In genomic region chrV:15190903-15191302, ce11 we compare ENCODE assay signal across 5 worm cellular contexts.
A peak's percentile ranks its signal among the peaks of the same experiment; 100 is the strongest.
TF ChIP-seq lines count a peak whose summit lies in the region.

TSS of gene Y75B12B.11 (plus strand) at chrV:15191296.

TF ChIP-seq in whole organism, L1 larva, 84 proteins besides CTCF, POLR2A, EP300 and RAD21 (continues in another document):
- peak; percentile 67 for TF ChIP-seq skn-1 (tag; optimal IDR thresholded peaks at IDR 0.05; lab: Kevin White, UChicago)
- peak; percentile 82 for TF ChIP-seq nhr-85 (tag; lab: Kevin White, UChicago)
- peak; percentile 49 for TF ChIP-seq lin-15B (tag; optimal IDR thresholded peaks at IDR 0.05; lab: Kevin White, UChicago)
- TF ChIP-seq swsn-7 (tag; optimal IDR thresholded peaks at IDR 0.05; lab: Kevin White, UChicago), result peak; percentile 70
- peak; percentile 75 for TF ChIP-seq nhr-90 (tag; optimal IDR thresholded peaks at IDR 0.05; lab: Kevin White, UChicago; ENCODE audit: poor library complexity)
- peak; percentile 83 for TF ChIP-seq nhr-47 (tag; optimal IDR thresholded peaks at IDR 0.05; lab: Kevin White, UChicago)
- peak; percentile 69 for TF ChIP-seq C16A3.4 (tag; optimal IDR thresholded peaks at IDR 0.05; lab: Kevin White, UChicago)
- TF ChIP-seq ama-1 (optimal IDR thresholded peaks at IDR 0.05; lab: Kevin White, UChicago), result peak; percentile 86
- peak in 2 of 6 experiments; percentile 46 to 48 for TF ChIP-seq elt-3 (tag; optimal IDR thresholded peaks at IDR 0.05; lab: Kevin White, UChicago)
- no peak for TF ChIP-seq alr-1 (tag; optimal IDR thresholded peaks at IDR 0.05; lab: Kevin White, UChicago; ENCODE audit: borderline replicate concordance)
- peak; percentile 57 to 67 for TF ChIP-seq lsy-2 (tag; optimal IDR thresholded peaks at IDR 0.05; lab: Kevin White, UChicago)
- no peak for TF ChIP-seq ets-5 (GFP tag; IDR thresholded peaks at IDR 0.05; lab: Robert Waterston, UW)
- peak; percentile 57 for TF ChIP-seq elt-2 (tag; optimal IDR thresholded peaks at IDR 0.05; lab: Kevin White, UChicago)
- TF ChIP-seq nhr-76 (tag; optimal IDR thresholded peaks at IDR 0.05; lab: Kevin White, UChicago), result no peak
- TF ChIP-seq ceh-82 (tag; optimal IDR thresholded peaks at IDR 0.05; lab: Kevin White, UChicago), result peak; percentile 33 to 64 (median 37)
- TF ChIP-seq efl-1 (optimal IDR thresholded peaks at IDR 0.05; lab: Kevin White, UChicago), result peak; percentile 57 to 80
- TF ChIP-seq efl-1 (GFP tag; optimal IDR thresholded peaks at IDR 0.05 in 1 of 2; lab: Kevin White, UChicago), result peak; percentile 72 to 98
- TF ChIP-seq hpl-2 (GFP tag; optimal IDR thresholded peaks at IDR 0.05; lab: Kevin White, UChicago), result peak; percentile 11

TF ChIP-seq in whole organism, L3 larva, 47 proteins besides CTCF, POLR2A, EP300 and RAD21 (continues in another document):
- no peak for TF ChIP-seq elt-1 (tag; optimal IDR thresholded peaks at IDR 0.05; lab: Kevin White, UChicago)
- no peak for TF ChIP-seq snpc-4 (tag; optimal IDR thresholded peaks at IDR 0.05; lab: Kevin White, UChicago)
- TF ChIP-seq fos-1 (tag; optimal IDR thresholded peaks at IDR 0.05; lab: Kevin White, UChicago), result peak; percentile 61
- TF ChIP-seq daf-12 (tag; optimal IDR thresholded peaks at IDR 0.05; lab: Kevin White, UChicago), result no peak
- TF ChIP-seq ztf-4 (tag; optimal IDR thresholded peaks at IDR 0.05; lab: Kevin White, UChicago), result peak; percentile 72
- TF ChIP-seq nfya-1 (tag; optimal IDR thresholded peaks at IDR 0.05; lab: Kevin White, UChicago; ENCODE audit: insufficient read depth), result peak; percentile 71
- peak; percentile 87 for TF ChIP-seq lsy-12 (tag; optimal IDR thresholded peaks at IDR 0.05; lab: Kevin White, UChicago)
- no peak for TF ChIP-seq fkh-2 (tag; optimal IDR thresholded peaks at IDR 0.05; lab: Kevin White, UChicago)
- TF ChIP-seq R02D3.7 (tag; optimal IDR thresholded peaks at IDR 0.05; lab: Kevin White, UChicago), result no peak
- TF ChIP-seq lin-39 (tag; optimal IDR thresholded peaks at IDR 0.05; lab: Kevin White, UChicago), result peak; percentile 76
- TF ChIP-seq eor-1 (tag; optimal IDR thresholded peaks at IDR 0.05; lab: Kevin White, UChicago), result no peak
- TF ChIP-seq lin-15B (tag; optimal IDR thresholded peaks at IDR 0.05; lab: Kevin White, UChicago), result peak; percentile 54
- TF ChIP-seq ztf-11 (tag; optimal IDR thresholded peaks at IDR 0.05; lab: Kevin White, UChicago), result no peak
- TF ChIP-seq jun-1 (tag; optimal IDR thresholded peaks at IDR 0.05; lab: Kevin White, UChicago), result peak; percentile 40
- peak; percentile 69 for TF ChIP-seq elt-2 (tag; optimal IDR thresholded peaks at IDR 0.05; lab: Kevin White, UChicago)
- TF ChIP-seq hmg-11 (tag; optimal IDR thresholded peaks at IDR 0.05; lab: Kevin White, UChicago), result peak; percentile 76
- no peak for TF ChIP-seq nhr-67 (tag; optimal IDR thresholded peaks at IDR 0.05; lab: Kevin White, UChicago)
- TF ChIP-seq ceh-28 (tag; optimal IDR thresholded peaks at IDR 0.05; lab: Kevin White, UChicago), result no peak
- no peak for TF ChIP-seq egl-27 (tag; optimal IDR thresholded peaks at IDR 0.05; lab: Kevin White, UChicago)
- TF ChIP-seq unc-39 (tag; optimal IDR thresholded peaks at IDR 0.05; lab: Kevin White, UChicago), result no peak

TF ChIP-seq in whole organism, early embryonic, 17 proteins besides CTCF, POLR2A, EP300 and RAD21:
- peak; percentile 96 for TF ChIP-seq aly-1 (tag; optimal IDR thresholded peaks at IDR 0.05; lab: Kevin White, UChicago)
- peak; percentile 85 for TF ChIP-seq ceh-36 (tag; optimal IDR thresholded peaks at IDR 0.05; lab: Kevin White, UChicago)
- peak; percentile 97 for TF ChIP-seq F13C5.2 (tag; optimal IDR thresholded peaks at IDR 0.05; lab: Kevin White, UChicago)
- TF ChIP-seq sea-1 (GFP tag; conservative IDR thresholded peaks at IDR 0.05; lab: Robert Waterston, UW), result peak; percentile 94
- TF ChIP-seq ets-7 (tag; optimal IDR thresholded peaks at IDR 0.05; lab: Kevin White, UChicago), result peak; percentile 88
- TF ChIP-seq pes-1 (GFP tag; IDR thresholded peaks at IDR 0.05; lab: Robert Waterston, UW), result peak; percentile 94
- TF ChIP-seq flt-1 (GFP tag; IDR thresholded peaks at IDR 0.05; lab: Robert Waterston, UW), result peak; percentile 91
- peak; percentile 67 for TF ChIP-seq hmbx-1 (tag; optimal IDR thresholded peaks at IDR 0.05; lab: Kevin White, UChicago)
- peak; percentile 93 for TF ChIP-seq scrt-1 (GFP tag; IDR thresholded peaks at IDR 0.05; lab: Robert Waterston, UW)
- TF ChIP-seq ama-1 (optimal IDR thresholded peaks at IDR 0.05; lab: Kevin White, UChicago), result peak; percentile 48
- peak; percentile 92 for TF ChIP-seq B0310.2 (tag; optimal IDR thresholded peaks at IDR 0.05; lab: Kevin White, UChicago)
- peak; percentile 80 for TF ChIP-seq tbx-37 (GFP tag; conservative IDR thresholded peaks at IDR 0.05; lab: Robert Waterston, UW)
- TF ChIP-seq ceh-13 (GFP tag; optimal IDR thresholded peaks at IDR 0.05; lab: Kevin White, UChicago), result peak; percentile 89
- peak; percentile 91 for TF ChIP-seq tbx-11 (GFP tag; IDR thresholded peaks at IDR 0.05; lab: Robert Waterston, UW)
- peak; percentile 97 for TF ChIP-seq hmg-4 (GFP tag; optimal IDR thresholded peaks at IDR 0.05; lab: Kevin White, UChicago)
- TF ChIP-seq tra-4 (tag; optimal IDR thresholded peaks at IDR 0.05; lab: Kevin White, UChicago), result peak; percentile 87
- peak; percentile 76 for TF ChIP-seq hnd-1 (tag; optimal IDR thresholded peaks at IDR 0.05; lab: Kevin White, UChicago)
TF ChIP-seq in whole organism, early embryonic: peak in this region for 17.

TF ChIP-seq in whole organism, midembryonic, 9 proteins besides CTCF, POLR2A, EP300 and RAD21:
- peak; percentile 89 for TF ChIP-seq T22C8.4 (GFP tag; IDR thresholded peaks at IDR 0.05; lab: Robert Waterston, UW)
- TF ChIP-seq ref-1 (GFP tag; conservative IDR thresholded peaks at IDR 0.05; lab: Robert Waterston, UW), result peak; percentile 78
- peak; percentile 88 for TF ChIP-seq ztf-23 (GFP tag; IDR thresholded peaks at IDR 0.05; lab: Robert Waterston, UW)
- TF ChIP-seq tab-1 (GFP tag; IDR thresholded peaks at IDR 0.05; lab: Robert Waterston, UW), result peak; percentile 95
- TF ChIP-seq klf-2 (GFP tag; conservative IDR thresholded peaks at IDR 0.05; lab: Robert Waterston, UW), result peak; percentile 80
- TF ChIP-seq ztf-29 (GFP tag; IDR thresholded peaks at IDR 0.05; lab: Robert Waterston, UW), result peak; percentile 86
- TF ChIP-seq flt-1 (GFP tag; IDR thresholded peaks at IDR 0.05; lab: Robert Waterston, UW), result peak; percentile 96
- TF ChIP-seq cog-1 (tag; optimal IDR thresholded peaks at IDR 0.05; lab: Kevin White, UChicago), result peak; percentile 76
- TF ChIP-seq med-1 (GFP tag; optimal IDR thresholded peaks at IDR 0.05; lab: Kevin White, UChicago; ENCODE audit: insufficient read depth), result peak; percentile 51

TF ChIP-seq in whole organism, young adult, 124 proteins besides CTCF, POLR2A, EP300 and RAD21 (continues in another document):
- TF ChIP-seq sea-2 (GFP tag; IDR thresholded peaks at IDR 0.05; lab: Robert Waterston, UW) (0 out of 2 replicates have a peak, but pooled peaks have one; percentile 60), F52B5.7 (tag; optimal IDR thresholded peaks at IDR 0.05; lab: Kevin White, UChicago) (peak; percentile 97), dox-1 (GFP tag; IDR thresholded peaks at IDR 0.05; lab: Robert Waterston, UW) (peak; percentile 95), ceh-100 (GFP tag; IDR thresholded peaks at IDR 0.05; lab: Robert Waterston, UW) (peak; percentile 85), unc-62 (GFP tag; optimal IDR thresholded peaks at IDR 0.05; lab: Kevin White, UChicago) (no peak), snpc-3.4 (tag; optimal IDR thresholded peaks at IDR 0.05; lab: Kevin White, UChicago) (peak; percentile 85), ztf-6 (GFP tag; IDR thresholded peaks at IDR 0.05; lab: Robert Waterston, UW) (0 out of 2 replicates have a peak, but pooled peaks have one; percentile 75), unc-130 (GFP tag; optimal IDR thresholded peaks at IDR 0.05; lab: Kevin White, UChicago) (peak; percentile 92), Y67H2A.10 (GFP tag; conservative IDR thresholded peaks at IDR 0.05; lab: Robert Waterston, UW) (no peak), nhr-90 (tag; optimal IDR thresholded peaks at IDR 0.05; lab: Kevin White, UChicago) (peak; percentile 98), hmg-20 (GFP tag; IDR thresholded peaks at IDR 0.05; lab: Robert Waterston, UW) (peak; percentile 93), gei-17 (GFP tag; optimal IDR thresholded peaks at IDR 0.05; lab: Kevin White, UChicago) (peak; percentile 68), dpl-1 (GFP tag; optimal IDR thresholded peaks at IDR 0.05; lab: Kevin White, UChicago) (peak; percentile 49), tlf-1 (GFP tag; optimal IDR thresholded peaks at IDR 0.05; lab: Kevin White, UChicago) (peak; percentile 95), C06A6.2 (GFP tag; conservative IDR thresholded peaks at IDR 0.05; lab: Robert Waterston, UW) (peak; percentile 80), ets-4 (GFP tag; optimal IDR thresholded peaks at IDR 0.05; lab: Kevin White, UChicago) (peak; percentile 87), efl-1 (GFP tag; optimal IDR thresholded peaks at IDR 0.05; lab: Kevin White, UChicago) (peak; percentile 62), aptf-3 (GFP tag; IDR thresholded peaks at IDR 0.05; lab: Robert Waterston, UW) (peak; percentile 96), madf-3 (GFP tag; IDR thresholded peaks at IDR 0.05; lab: Robert Waterston, UW) (peak; percentile 88), lin-35 (GFP tag; optimal IDR thresholded peaks at IDR 0.05; lab: Kevin White, UChicago) (peak in 2 of 3 experiments; percentile 72 to 87), Y53F4B.3 (GFP tag; IDR thresholded peaks at IDR 0.05; lab: Robert Waterston, UW) (peak; percentile 87), lin-40 (tag; optimal IDR thresholded peaks at IDR 0.05; lab: Kevin White, UChicago) (peak; percentile 88), rpc-1 (optimal IDR thresholded peaks at IDR 0.05; lab: Kevin White, UChicago) (peak; percentile 97), rpc-1 (tag; optimal IDR thresholded peaks at IDR 0.05; lab: Kevin White, UChicago) (peak; percentile 97), F22D6.2 (tag; optimal IDR thresholded peaks at IDR 0.05; lab: Kevin White, UChicago) (peak; percentile 82), ccch-3 (GFP tag; optimal IDR thresholded peaks at IDR 0.05; lab: Kevin White, UChicago) (no peak), lsy-27 (tag; optimal IDR thresholded peaks at IDR 0.05; lab: Kevin White, UChicago; ENCODE audit: borderline replicate concordance, insufficient read depth) (peak; percentile 83), F55B11.4 (tag; optimal IDR thresholded peaks at IDR 0.05; lab: Kevin White, UChicago; ENCODE audit: borderline replicate concordance, insufficient read depth) (no peak), snpc-4 (GFP tag; optimal IDR thresholded peaks at IDR 0.05; lab: Kevin White, UChicago) (peak; percentile 77), snpc-4 (tag; optimal IDR thresholded peaks at IDR 0.05; lab: Kevin White, UChicago) (peak; percentile 47 to 87 (median 82)), B0261.1 (tag; optimal IDR thresholded peaks at IDR 0.05; lab: Kevin White, UChicago) (peak; percentile 97), rec-8 (tag; optimal IDR thresholded peaks at IDR 0.05; lab: Kevin White, UChicago) (peak; percentile 94 to 96), snpc-1.3 (tag; optimal IDR thresholded peaks at IDR 0.05; lab: Kevin White, UChicago; ENCODE audit: insufficient read depth) (peak; percentile 90)

Comparison
In these comparisons a context has a peak if more than half of its experiments do, and no peak if none do; other contexts are left out.
1. Of the 8 proteins assayed by ChIP-seq in both whole organism, young adult and whole organism, L1 larva: peak only in whole organism, young adult: unc-130; only in whole organism, L1 larva: none; in both: ama-1, dpl-1, efl-1, lin-35, nhr-90 and snpc-4; in neither: 1.